Fruit fly (Drosophila melanogaster): ENCODE measurements around the gene Asciz.

Gene Asciz

DNA sequence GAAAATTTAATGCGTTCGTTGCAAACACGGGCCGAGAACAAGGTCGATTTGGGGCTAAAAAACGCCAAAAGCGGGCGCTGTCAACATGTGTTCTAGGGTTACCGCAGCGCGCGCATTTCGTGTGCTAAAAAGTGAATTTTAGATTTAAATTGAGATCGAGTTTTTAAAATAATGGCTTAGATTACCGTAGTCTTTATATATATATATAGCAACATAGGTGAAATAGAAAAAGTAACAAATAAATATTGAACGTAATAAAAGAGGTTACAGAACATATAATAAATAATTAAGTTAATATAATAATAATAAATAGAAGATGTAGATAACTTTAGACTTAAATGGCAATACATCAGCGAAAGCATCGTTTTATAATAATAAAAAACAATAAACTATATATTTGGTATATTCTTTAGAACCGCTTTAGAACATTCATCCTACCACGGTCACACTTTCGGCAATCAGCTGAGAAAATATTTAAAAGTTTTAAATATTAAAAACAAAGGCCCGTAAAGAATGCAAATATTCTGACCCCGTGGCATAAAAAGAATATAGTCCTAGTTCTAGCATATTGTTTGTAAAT lies 22.6 kb downstream of the Asciz start, which contains the start of the genes CG11537 and Alg2 (continued):
- peak; percentile 44 for TF ChIP-seq phol (tag; optimal IDR thresholded peaks at IDR 0.05)
- TF ChIP-seq CG16815 (GFP tag; optimal IDR thresholded peaks at IDR 0.05), result no peak
- TF ChIP-seq bcd (GFP tag; optimal IDR thresholded peaks at IDR 0.05), result peak; percentile 15
- TF ChIP-seq grau (tag; optimal IDR thresholded peaks at IDR 0.05), result peak; percentile 44
- peak; percentile 28 for TF ChIP-seq CG12155 (GFP tag; optimal IDR thresholded peaks at IDR 0.05)
- TF ChIP-seq CG10366 (GFP tag; IDR thresholded peaks at IDR 0.05), result peak; percentile 29
- peak; percentile 35 for TF ChIP-seq CG15514 (GFP tag; optimal IDR thresholded peaks at IDR 0.05)
- no peak for TF ChIP-seq CG4328 (GFP tag; optimal IDR thresholded peaks at IDR 0.05)
- TF ChIP-seq dysf (GFP tag; IDR thresholded peaks at IDR 0.05), result peak; percentile 27; the same call in 1 of the 3 replicates
- TF ChIP-seq NFAT (GFP tag; IDR thresholded peaks at IDR 0.05), result peak; percentile 23; the same call in 1 of the 2 replicates
- TF ChIP-seq repo (GFP tag; optimal IDR thresholded peaks at IDR 0.05), result no peak
- peak; percentile 38 for TF ChIP-seq CoRest (tag; optimal IDR thresholded peaks at IDR 0.05)
- peak; percentile 12 for TF ChIP-seq Dek (tag; optimal IDR thresholded peaks at IDR 0.05)
- no peak for TF ChIP-seq ftz-f1 (GFP tag; optimal IDR thresholded peaks at IDR 0.05)
- TF ChIP-seq lmd (GFP tag; IDR thresholded peaks at IDR 0.05), result no peak
- peak; percentile 70 for TF ChIP-seq CG11504 (tag; optimal IDR thresholded peaks at IDR 0.05)
- peak; percentile 26 for TF ChIP-seq CG15269 (tag; optimal IDR thresholded peaks at IDR 0.05)
- peak; percentile 13 for TF ChIP-seq CG10979 (tag; optimal IDR thresholded peaks at IDR 0.05)
- peak; percentile 25 for TF ChIP-seq CG13775 (GFP tag; optimal IDR thresholded peaks at IDR 0.05)
- TF ChIP-seq Pdp1 (GFP tag; optimal IDR thresholded peaks at IDR 0.05), result peak in 1 of 2 experiments; percentile 19
- TF ChIP-seq CG14441 (GFP tag; IDR thresholded peaks at IDR 0.05), result 0 out of 2 replicates have a peak, but pooled peaks have one; percentile 2
- no peak for TF ChIP-seq ewg (GFP tag; optimal IDR thresholded peaks at IDR 0.05)
- no peak for TF ChIP-seq CrebB (tag; optimal IDR thresholded peaks at IDR 0.05)
- TF ChIP-seq bbx (GFP tag; IDR thresholded peaks at IDR 0.05; ENCODE audit: partially characterized antibody), result no peak
- TF ChIP-seq sim (GFP tag; IDR thresholded peaks at IDR 0.05), result no peak
- peak; percentile 7 for TF ChIP-seq CG1602 (GFP tag; optimal IDR thresholded peaks at IDR 0.05)
- peak; percentile 56 for TF ChIP-seq CG14710 (tag; optimal IDR thresholded peaks at IDR 0.05)
- TF ChIP-seq Oli (tag; optimal IDR thresholded peaks at IDR 0.05), result no peak
- TF ChIP-seq da (GFP tag; optimal IDR thresholded peaks at IDR 0.05), result no peak
- TF ChIP-seq pita (GFP tag; optimal IDR thresholded peaks at IDR 0.05), result no peak
- TF ChIP-seq pzg (GFP tag; optimal IDR thresholded peaks at IDR 0.05), result peak; percentile 42
- TF ChIP-seq Atf-2 (GFP tag; optimal IDR thresholded peaks at IDR 0.05), result no peak
- no peak for TF ChIP-seq fu2 (GFP tag; optimal IDR thresholded peaks at IDR 0.05)
- peak; percentile 36 for TF ChIP-seq E2f2 (GFP tag; IDR thresholded peaks at IDR 0.05)
- peak; percentile 55 for TF ChIP-seq gem (tag; optimal IDR thresholded peaks at IDR 0.05)
- TF ChIP-seq ro (GFP tag; IDR thresholded peaks at IDR 0.05), result no peak
- TF ChIP-seq BtbVII (GFP tag; optimal IDR thresholded peaks at IDR 0.05), result no peak
- peak; percentile 38 for TF ChIP-seq lilli (GFP tag; optimal IDR thresholded peaks at IDR 0.05)
- peak; percentile 44 for TF ChIP-seq CG10267 (tag; optimal IDR thresholded peaks at IDR 0.05)
- peak; percentile 5 for TF ChIP-seq CG13894 (tag; optimal IDR thresholded peaks at IDR 0.05)
- TF ChIP-seq CG15601 (tag; optimal IDR thresholded peaks at IDR 0.05), result peak; percentile 32
- peak; percentile 81 for TF ChIP-seq trem (tag; optimal IDR thresholded peaks at IDR 0.05)
- TF ChIP-seq CG17802 (tag; optimal IDR thresholded peaks at IDR 0.05), result peak; percentile 49
- TF ChIP-seq Dip3 (GFP tag; optimal IDR thresholded peaks at IDR 0.05), result no peak
- TF ChIP-seq dm (GFP tag; optimal IDR thresholded peaks at IDR 0.05), result peak; percentile 12
- TF ChIP-seq Tbp (GFP tag; optimal IDR thresholded peaks at IDR 0.05), result peak; percentile 46
- TF ChIP-seq Mrtf (GFP tag; IDR thresholded peaks at IDR 0.05), result no peak
- TF ChIP-seq Hr51 (GFP tag; optimal IDR thresholded peaks at IDR 0.05), result peak in 1 of 2 experiments; percentile 14
- TF ChIP-seq Meics (GFP tag; optimal IDR thresholded peaks at IDR 0.05), result peak; percentile 39
